Fruit fly (Drosophila melanogaster): ENCODE measurements around the gene CG11779.

CG11779 gene

dm6 chr3R:19162135-19162616 lies 2.5 kb upstream of the CG11779 start, which contains the start of the genes CG42359 and Nsun5 (continued):
- peak; percentile 84 for TF ChIP-seq CG11085 (GFP tag; IDR thresholded peaks at IDR 0.05)
- TF ChIP-seq CG3726 (GFP tag; IDR thresholded peaks at IDR 0.05): peak; percentile 82
- peak; percentile 87; the same call in 3 of the 4 replicates for TF ChIP-seq chinmo (GFP tag; IDR thresholded peaks at IDR 0.05; ENCODE audit: partially characterized antibody)
- TF ChIP-seq CG7745 (tag; optimal IDR thresholded peaks at IDR 0.05): peak; percentile 26
- TF ChIP-seq CG11247 (GFP tag; IDR thresholded peaks at IDR 0.05): peak; percentile 84
- peak; percentile 46 for TF ChIP-seq grn (GFP tag; optimal IDR thresholded peaks at IDR 0.05)
- TF ChIP-seq H2.0 (GFP tag; IDR thresholded peaks at IDR 0.05): peak; percentile 88
- TF ChIP-seq fd102C (GFP tag; optimal IDR thresholded peaks at IDR 0.05): no peak
- TF ChIP-seq CG6254 (GFP tag; optimal IDR thresholded peaks at IDR 0.05): peak; percentile 83
- peak; percentile 92 for TF ChIP-seq phol (tag; optimal IDR thresholded peaks at IDR 0.05)
- TF ChIP-seq NfI (GFP tag; optimal IDR thresholded peaks at IDR 0.05): peak; percentile 88
- TF ChIP-seq CG15073 (GFP tag; optimal IDR thresholded peaks at IDR 0.05): peak; percentile 10
- peak; percentile 82 for TF ChIP-seq Ssrp (tag; optimal IDR thresholded peaks at IDR 0.05)
- TF ChIP-seq CG17568 (GFP tag; optimal IDR thresholded peaks at IDR 0.05): peak; percentile 76
- TF ChIP-seq HmgD (GFP tag; optimal IDR thresholded peaks at IDR 0.05): peak; percentile 95
- peak; percentile 85 for TF ChIP-seq CG10462 (GFP tag; optimal IDR thresholded peaks at IDR 0.05)
- TF ChIP-seq Ets97D (GFP tag; optimal IDR thresholded peaks at IDR 0.05): peak; percentile 92
- peak; percentile 78 for TF ChIP-seq Optix (GFP tag; IDR thresholded peaks at IDR 0.05)
- TF ChIP-seq CG32532 (GFP tag; IDR thresholded peaks at IDR 0.05): peak; percentile 92
- peak; percentile 92 for TF ChIP-seq jumu (GFP tag; optimal IDR thresholded peaks at IDR 0.05)
- TF ChIP-seq unc-4 (GFP tag; IDR thresholded peaks at IDR 0.05; ENCODE audit: partially characterized antibody): peak; percentile 95
- TF ChIP-seq Mes4 (GFP tag; optimal IDR thresholded peaks at IDR 0.05): peak; percentile 83
- TF ChIP-seq Bdp1 (GFP tag; optimal IDR thresholded peaks at IDR 0.05): peak; percentile 82
- TF ChIP-seq CTCF (GFP tag; optimal IDR thresholded peaks at IDR 0.05): peak; percentile 60
- peak; percentile 85 for TF ChIP-seq Dad (GFP tag; optimal IDR thresholded peaks at IDR 0.05)
- peak; percentile 92 for TF ChIP-seq Sry-δ (GFP tag; optimal IDR thresholded peaks at IDR 0.05)
- peak; percentile 89 for TF ChIP-seq ara (GFP tag; IDR thresholded peaks at IDR 0.05)
- peak; percentile 33; the same call in 1 of the 2 replicates for TF ChIP-seq Adf1 (GFP tag; IDR thresholded peaks at IDR 0.05)
- TF ChIP-seq Ptx1 (GFP tag; IDR thresholded peaks at IDR 0.05): peak; percentile 92
- peak; percentile 88 for TF ChIP-seq gfzf (GFP tag; optimal IDR thresholded peaks at IDR 0.05)
- peak; percentile 65 for TF ChIP-seq wor (GFP tag; IDR thresholded peaks at IDR 0.05)
- TF ChIP-seq Elba2 (GFP tag; optimal IDR thresholded peaks at IDR 0.05): peak; percentile 85
- TF ChIP-seq nerfin-1 (tag; optimal IDR thresholded peaks at IDR 0.05): peak; percentile 87
- TF ChIP-seq CG31441 (GFP tag; IDR thresholded peaks at IDR 0.05): peak; percentile 85
- TF ChIP-seq TFAM (GFP tag; optimal IDR thresholded peaks at IDR 0.05): peak; percentile 65
- TF ChIP-seq Oaz (GFP tag; IDR thresholded peaks at IDR 0.05): peak; percentile 62
- TF ChIP-seq ssp (GFP tag; IDR thresholded peaks at IDR 0.05): peak; percentile 81
- peak; percentile 86 for TF ChIP-seq CG11504 (tag; optimal IDR thresholded peaks at IDR 0.05)
- TF ChIP-seq CG17612 (GFP tag; IDR thresholded peaks at IDR 0.05): peak; percentile 83
- TF ChIP-seq CG13894 (tag; optimal IDR thresholded peaks at IDR 0.05): peak; percentile 87
- TF ChIP-seq Trl (optimal IDR thresholded peaks at IDR 0.05): no peak
- TF ChIP-seq Trl (GFP tag; optimal IDR thresholded peaks at IDR 0.05): peak; percentile 93
- peak; percentile 91 for TF ChIP-seq CG6689 (GFP tag; IDR thresholded peaks at IDR 0.05)
- TF ChIP-seq salm (tag; optimal IDR thresholded peaks at IDR 0.05): peak; percentile 75
- peak; percentile 47 for TF ChIP-seq CG8281 (tag; optimal IDR thresholded peaks at IDR 0.05)
- TF ChIP-seq CG7786 (GFP tag; optimal IDR thresholded peaks at IDR 0.05): peak; percentile 89
- TF ChIP-seq fd3F (GFP tag; optimal IDR thresholded peaks at IDR 0.05): peak; percentile 84
- TF ChIP-seq BEAF-32 (GFP tag; optimal IDR thresholded peaks at IDR 0.05): peak; percentile 95
- peak; percentile 96 for TF ChIP-seq CG14710 (tag; optimal IDR thresholded peaks at IDR 0.05)
- peak; percentile 65 for TF ChIP-seq CG14965 (GFP tag; optimal IDR thresholded peaks at IDR 0.05; ENCODE audit: borderline replicate concordance)
- peak; percentile 98 for TF ChIP-seq CG7928 (GFP tag; optimal IDR thresholded peaks at IDR 0.05)

Data from whole organism, embryonic.